Worm (Caenorhabditis elegans): ENCODE results near the gene F46F5.13.

DNA sequence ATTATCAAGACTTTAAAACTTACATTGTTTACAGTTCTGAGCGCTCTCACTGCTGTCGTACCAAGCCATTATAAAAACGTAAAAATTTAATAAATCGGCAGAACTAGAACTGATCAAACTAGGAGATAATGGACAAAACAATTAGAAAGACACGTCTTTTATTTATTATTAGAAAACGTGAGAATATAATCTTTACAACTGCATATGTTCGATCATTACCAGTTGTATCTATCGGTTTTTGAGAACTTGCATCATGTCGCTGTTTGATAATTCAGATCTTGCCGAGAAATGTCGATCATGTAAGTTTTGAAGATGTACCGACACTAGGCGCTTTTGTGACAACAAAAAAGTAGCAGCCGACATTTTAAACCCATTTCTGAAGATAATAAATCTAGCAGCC lies 42.5 kb downstream of the F46F5.13 start, which contains the start of gene F28A10.7:
- no peak for TF ChIP-seq mdl-1 (tag; optimal IDR thresholded peaks at IDR 0.05)
- TF ChIP-seq lin-13 (GFP tag; optimal IDR thresholded peaks at IDR 0.05), result no peak
- no peak for TF ChIP-seq snpc-4 (tag; optimal IDR thresholded peaks at IDR 0.05)
- TF ChIP-seq ama-1 (optimal IDR thresholded peaks at IDR 0.05), result no peak

All from whole organism, L2 larva.